Worm (Caenorhabditis elegans) whole organism, L4 larva: ENCODE results near the gene K09C4.2.

Experiments used
- ceh-82 ChIP-seq: sonication (generic microtip); optimal IDR thresholded peaks from 2 replicates; lab custom pipeline; 2017; ENCODE audit warnings: missing biosample characterization, missing genetic modification characterization
- dmd-8 ChIP-seq: fragments of 200-800 bp; sonication (Bioruptor generic); IDR thresholded peaks from 2 replicates; pipeline ENCODE4 v1.3.6; 2022; ENCODE audit warnings: missing genetic modification characterization, missing compliant biosample characterization
- lin-38 ChIP-seq: fragments of 200-800 bp; sonication (Bioruptor generic); IDR thresholded peaks from 2 replicates; pipeline ENCODE4 v1.3.6; 2022; ENCODE audit warnings: missing genetic modification reagents, missing genetic modification characterization, missing compliant biosample characterization
- mes-2 ChIP-seq: sonication (generic microtip); optimal IDR thresholded peaks from 2 replicates; lab custom pipeline; 2016; ENCODE audit warnings: missing genotype, mild to moderate bottlenecking, missing genetic modification characterization, missing compliant biosample characterization; ENCODE audit not compliant: poor library complexity, severe bottlenecking

DNA sequence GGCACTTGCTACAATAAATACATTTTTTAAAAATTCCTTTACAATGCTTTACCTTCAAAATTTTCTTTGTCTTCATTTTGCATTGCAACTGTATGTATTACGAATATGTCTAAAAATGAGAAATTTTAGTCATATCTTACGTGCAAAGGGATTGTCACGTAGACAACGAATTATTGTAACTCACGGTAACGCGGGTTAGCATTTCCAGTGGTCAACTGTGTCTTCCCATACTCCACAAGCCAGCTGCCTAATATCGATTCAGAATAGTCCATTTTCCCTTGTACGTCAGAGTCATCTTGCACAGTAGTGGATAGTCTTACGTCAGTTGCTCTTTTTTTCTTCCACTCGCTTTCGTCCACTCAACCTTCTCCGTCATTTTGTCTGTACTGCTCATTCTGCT lies 33.7 kb upstream of the K09C4.2 start, which contains the start of gene fbxb-71:
- TF ChIP-seq lin-38 (GFP tag; lab: Robert Waterston, UW) (no peak), ceh-82 (tag; lab: Kevin White, UChicago) (no peak), dmd-8 (GFP tag; lab: Robert Waterston, UW) (no peak), mes-2 (no peak)
